Worm (Caenorhabditis elegans) whole organism, young adult: ENCODE measurements around the gene F11E6.11.

Source experiments
- B0019.2 ChIP-seq: fragments of 200-800 bp; sonication (Bioruptor generic); conservative IDR thresholded peaks from 2 replicates; pipeline ENCODE4 v1.3.6; 2022; ENCODE audit warnings: missing genetic modification reagents, missing genetic modification characterization, missing compliant biosample characterization
- B0261.1 ChIP-seq: sonication (generic microtip); optimal IDR thresholded peaks from 2 replicates; lab custom pipeline; 2016; ENCODE audit warnings: mild to moderate bottlenecking, missing genetic modification characterization, moderate library complexity, missing compliant biosample characterization
- B0336.3 ChIP-seq: fragments of 200-800 bp; sonication (Bioruptor generic); IDR thresholded peaks from 2 replicates; pipeline ENCODE4 v1.3.6; 2022; ENCODE audit warnings: missing genetic modification characterization, missing compliant biosample characterization
- F22D6.2 ChIP-seq: sonication (generic microtip); optimal IDR thresholded peaks from 2 replicates; lab custom pipeline; 2016; ENCODE audit warnings: mild to moderate bottlenecking, missing genetic modification characterization, missing compliant biosample characterization
- F23B12.7 ChIP-seq: sonication (generic microtip); optimal IDR thresholded peaks from 2 replicates; lab custom pipeline; 2017; ENCODE audit warnings: missing genetic modification characterization, mild to moderate bottlenecking, missing compliant biosample characterization, antibody characterized with exemption, moderate library complexity; ENCODE audit not compliant: insufficient read depth
- F33H1.4 ChIP-seq: fragments of 200-800 bp; sonication (Bioruptor generic); IDR thresholded peaks from 2 replicates; pipeline ENCODE4 v1.3.6; 2022; ENCODE audit warnings: missing genetic modification reagents, missing genetic modification characterization, missing compliant biosample characterization
- F49E8.2 ChIP-seq: sonication (generic microtip); optimal IDR thresholded peaks from 3 replicates; lab custom pipeline; 2017; ENCODE audit warnings: missing genetic modification characterization, mild to moderate bottlenecking, missing compliant biosample characterization, antibody characterized with exemption, moderate library complexity; ENCODE audit not compliant: insufficient read depth
- F52B5.7 ChIP-seq: sonication (generic microtip); optimal IDR thresholded peaks from 2 replicates; lab custom pipeline; 2016; ENCODE audit warnings: mild to moderate bottlenecking, missing genetic modification characterization, missing compliant biosample characterization
- F55B11.4 ChIP-seq: sonication (generic microtip); optimal IDR thresholded peaks from 2 replicates; lab custom pipeline; 2016; ENCODE audit warnings: missing compliant biosample characterization, missing genetic modification characterization, borderline replicate concordance; ENCODE audit not compliant: insufficient read depth
- K12H6.12 ChIP-seq: fragments of 200-800 bp; sonication (Bioruptor generic); optimal IDR thresholded peaks from 2 replicates; lab custom pipeline; 2018; ENCODE audit warnings: mild to moderate bottlenecking, missing genetic modification characterization, missing compliant biosample characterization
- T07F8.4 ChIP-seq: sonication (generic microtip); optimal IDR thresholded peaks from 2 replicates; lab custom pipeline; 2016; ENCODE audit warnings: mild to moderate bottlenecking, missing genetic modification characterization, moderate library complexity, missing compliant biosample characterization
- Y53G8AR.9 ChIP-seq: fragments of 200-800 bp; sonication (Bioruptor generic); conservative IDR thresholded peaks from 2 replicates; pipeline ENCODE4 v1.3.6; 2022; ENCODE audit warnings: missing genetic modification reagents, missing genetic modification characterization, missing compliant biosample characterization
- Y95B8A.8 ChIP-seq: fragments of 200-800 bp; sonication (Bioruptor generic); IDR thresholded peaks from 2 replicates; pipeline ENCODE4 v1.3.6; 2022; ENCODE audit warnings: missing genetic modification reagents, missing genetic modification characterization, missing compliant biosample characterization
- ZK185.1 ChIP-seq: sonication (generic microtip); optimal IDR thresholded peaks from 2 replicates; lab custom pipeline; 2016; ENCODE audit warnings: mild to moderate bottlenecking, missing genetic modification characterization, missing compliant biosample characterization; ENCODE audit not compliant: poor library complexity, severe bottlenecking
- akir-1 ChIP-seq: fragments of 200-800 bp; sonication (Bioruptor generic); optimal IDR thresholded peaks from 2 replicates; lab custom pipeline; 2018; ENCODE audit warnings: mild to moderate bottlenecking, missing genetic modification characterization, moderate library complexity, missing compliant biosample characterization
- attf-6 ChIP-seq: fragments of 200-800 bp; sonication (Bioruptor generic); IDR thresholded peaks from 2 replicates; pipeline ENCODE4 v1.3.6; 2022; ENCODE audit warnings: missing genetic modification reagents, missing genetic modification characterization, missing compliant biosample characterization
- ccch-3 ChIP-seq: fragments of 200-800 bp; sonication (Bioruptor generic); optimal IDR thresholded peaks from 2 replicates; lab custom pipeline; 2018; ENCODE audit warnings: mild to moderate bottlenecking, missing genetic modification characterization, missing compliant biosample characterization
- ceh-91 ChIP-seq: fragments of 200-800 bp; sonication (Bioruptor generic); IDR thresholded peaks from 2 replicates; pipeline ENCODE4 v1.3.6; 2022; ENCODE audit warnings: missing genetic modification reagents, missing genetic modification characterization, missing compliant biosample characterization
- die-1 ChIP-seq: sonication (generic microtip); optimal IDR thresholded peaks from 2 replicates; lab custom pipeline; 2016; ENCODE audit warnings: missing genotype, mild to moderate bottlenecking, missing genetic modification characterization, missing compliant biosample characterization
- dox-1 ChIP-seq: fragments of 200-800 bp; sonication (Bioruptor generic); IDR thresholded peaks from 2 replicates; pipeline ENCODE4 v1.3.6; 2022; ENCODE audit warnings: missing genetic modification reagents, missing genetic modification characterization, missing compliant biosample characterization
- dpl-1 ChIP-seq: fragments of 150-350 bp; optimal IDR thresholded peaks from 2 replicates; lab custom pipeline; 2014; ENCODE audit warnings: missing biosample characterization, missing genetic modification reagents, missing genetic modification characterization
- efl-1 ChIP-seq: fragments of 150-350 bp; optimal IDR thresholded peaks from 2 replicates; lab custom pipeline; 2014; ENCODE audit warnings: missing biosample characterization, missing genetic modification reagents, missing genetic modification characterization
- egl-18 ChIP-seq: fragments of 200-800 bp; sonication (Bioruptor generic); IDR thresholded peaks from 2 replicates; pipeline ENCODE4 v1.3.6; 2022; ENCODE audit warnings: missing genetic modification reagents, missing genetic modification characterization, missing compliant biosample characterization
- egrh-3 ChIP-seq: fragments of 200-800 bp; sonication (Bioruptor generic); IDR thresholded peaks from 2 replicates; pipeline ENCODE4 v1.3.6; 2022; ENCODE audit warnings: missing genetic modification reagents, missing genetic modification characterization, missing compliant biosample characterization
- gei-17 ChIP-seq: fragments of 200-800 bp; sonication (Bioruptor generic); optimal IDR thresholded peaks from 2 replicates; lab custom pipeline; 2018; ENCODE audit warnings: mild to moderate bottlenecking, missing genetic modification characterization, missing compliant biosample characterization
- hmg-1.2 ChIP-seq: fragments of 200-800 bp; sonication (Bioruptor generic); IDR thresholded peaks from 2 replicates; pipeline ENCODE4 v1.3.6; 2022; ENCODE audit warnings: missing genetic modification reagents, missing genetic modification characterization, missing compliant biosample characterization
- hmg-20 ChIP-seq: fragments of 200-800 bp; sonication (Bioruptor generic); IDR thresholded peaks from 2 replicates; pipeline ENCODE4 v1.3.6; 2022; ENCODE audit warnings: missing genetic modification reagents, missing genetic modification characterization, missing compliant biosample characterization
- hrde-1 ChIP-seq: sonication (generic microtip); optimal IDR thresholded peaks from 2 replicates; lab custom pipeline; 2016; ENCODE audit warnings: missing genetic modification characterization, mild to moderate bottlenecking, missing compliant biosample characterization, moderate library complexity, missing genotype, missing genetic modification reagents, borderline replicate concordance
- lag-1 ChIP-seq: fragments of 200-800 bp; sonication (Bioruptor generic); IDR thresholded peaks from 2 replicates; pipeline ENCODE4 v1.3.6; 2022; ENCODE audit warnings: missing genetic modification reagents, missing genetic modification characterization, missing compliant biosample characterization
- let-607 ChIP-seq, 2 experiments: fragments of 200-800 bp in 1 of 2; sonication (Bioruptor generic) in 1 of 2; sonication (generic microtip) in 1 of 2; optimal IDR thresholded peaks; 2 replicates each; lab custom pipeline; 2016 to 2018; ENCODE audit warnings: mild to moderate bottlenecking in 2 of 2, missing compliant biosample characterization in 2 of 2, missing genetic modification characterization in 2 of 2, moderate library complexity in 2 of 2, missing genotype in 1 of 2
- lin-35 ChIP-seq, 3 experiments: fragments of 150-350 bp in 2 of 3; sonication (generic microtip) in 1 of 3; optimal IDR thresholded peaks; 2 replicates each; lab custom pipeline; 2014 to 2018; ENCODE audit warnings: missing biosample characterization in 3 of 3, missing genetic modification characterization in 3 of 3, missing genetic modification reagents in 3 of 3
- lsl-1 ChIP-seq: fragments of 200-800 bp; sonication (Bioruptor generic); optimal IDR thresholded peaks from 2 replicates; lab custom pipeline; 2018; ENCODE audit warnings: mild to moderate bottlenecking, missing genetic modification characterization, moderate library complexity, missing compliant biosample characterization
- lsy-27 ChIP-seq: sonication (generic microtip); optimal IDR thresholded peaks from 2 replicates; lab custom pipeline; 2017; ENCODE audit warnings: missing genetic modification characterization, mild to moderate bottlenecking, missing compliant biosample characterization, antibody characterized with exemption, missing genotype, borderline replicate concordance; ENCODE audit not compliant: insufficient read depth
- madf-10 ChIP-seq: sonication (generic microtip); optimal IDR thresholded peaks from 2 replicates; lab custom pipeline; 2016; ENCODE audit warnings: mild to moderate bottlenecking, missing genetic modification characterization, missing compliant biosample characterization
- nhr-90 ChIP-seq: sonication (generic microtip); optimal IDR thresholded peaks from 2 replicates; lab custom pipeline; 2016; ENCODE audit warnings: missing genotype, mild to moderate bottlenecking, missing genetic modification characterization, missing compliant biosample characterization
- rcor-1 ChIP-seq: fragments of 200-800 bp; sonication (Bioruptor generic); IDR thresholded peaks from 2 replicates; pipeline ENCODE4 v1.3.6; 2022; ENCODE audit warnings: missing genetic modification reagents, missing genetic modification characterization, missing compliant biosample characterization
- rec-8 ChIP-seq, 2 experiments: sonication (generic microtip); optimal IDR thresholded peaks; 2 replicates each; lab custom pipeline; 2016; ENCODE audit warnings: mild to moderate bottlenecking in 2 of 2, missing genetic modification characterization in 2 of 2, missing genetic modification reagents in 2 of 2, missing genotype in 2 of 2, missing biosample characterization in 1 of 2, missing compliant biosample characterization in 1 of 2, moderate library complexity in 1 of 2
- snpc-1.1 ChIP-seq: sonication (generic microtip); optimal IDR thresholded peaks from 2 replicates; lab custom pipeline; 2017; ENCODE audit warnings: missing genetic modification characterization, mild to moderate bottlenecking, missing compliant biosample characterization, antibody characterized with exemption, moderate library complexity, missing genotype, missing genetic modification reagents; ENCODE audit not compliant: insufficient read depth
- snpc-1.3 ChIP-seq: sonication (generic microtip); optimal IDR thresholded peaks from 2 replicates; lab custom pipeline; 2017; ENCODE audit warnings: missing genetic modification characterization, mild to moderate bottlenecking, missing compliant biosample characterization, antibody characterized with exemption, moderate library complexity, missing genotype, missing genetic modification reagents; ENCODE audit not compliant: insufficient read depth
- snpc-3.4 ChIP-seq: sonication (generic microtip); optimal IDR thresholded peaks from 2 replicates; lab custom pipeline; 2017; ENCODE audit warnings: missing genetic modification characterization, mild to moderate bottlenecking, missing compliant biosample characterization, antibody characterized with exemption, moderate library complexity, missing genotype, missing genetic modification reagents
- snpc-4 ChIP-seq, 5 experiments: fragments of 150-350 bp in 1 of 5; sonication (generic microtip) in 4 of 5; optimal IDR thresholded peaks; 2 replicates each; lab custom pipeline; 2014 to 2018; ENCODE audit warnings: missing genetic modification characterization in 5 of 5, missing biosample characterization in 3 of 5, antibody characterized with exemption in 2 of 5, mild to moderate bottlenecking in 2 of 5, missing compliant biosample characterization in 2 of 5, missing genotype in 2 of 5, moderate library complexity in 2 of 5, missing genetic modification reagents in 1 of 5
- tbp1 ChIP-seq: fragments of 200-800 bp; sonication (Bioruptor generic); optimal IDR thresholded peaks from 2 replicates; lab custom pipeline; 2018; ENCODE audit warnings: mild to moderate bottlenecking, missing genetic modification characterization, missing compliant biosample characterization
- tlf-1 ChIP-seq: fragments of 200-800 bp; sonication (Bioruptor generic); optimal IDR thresholded peaks from 2 replicates; lab custom pipeline; 2018; ENCODE audit warnings: mild to moderate bottlenecking, missing genetic modification characterization, missing compliant biosample characterization
- unc-62 ChIP-seq: fragments of 150-350 bp; optimal IDR thresholded peaks from 2 replicates; lab custom pipeline; 2014; ENCODE audit warnings: missing biosample characterization, missing genetic modification reagents, missing genetic modification characterization
- xnd-1 ChIP-seq: sonication (generic microtip); optimal IDR thresholded peaks from 2 replicates; lab custom pipeline; 2016; ENCODE audit warnings: missing genotype, missing genetic modification reagents, missing genetic modification characterization, missing compliant biosample characterization

The F11E6.11 gene

ce11 chrIV:17461222-17461707 is 18.6 kb downstream of the F11E6.11 start, which contains the start of gene rif-1.1 (continued):
- TF ChIP-seq dox-1 (GFP tag; lab: Robert Waterston, UW) (peak; percentile 84), lin-35 (GFP tag; optimal IDR thresholded peaks at IDR 0.05; lab: Kevin White, UChicago) (peak in 1 of 3 experiments; percentile 43), ccch-3 (GFP tag; lab: Kevin White, UChicago) (no peak), B0336.3 (GFP tag; lab: Robert Waterston, UW) (0 out of 2 replicates have a peak, but pooled peaks have one; percentile 25), snpc-1.1 (tag; lab: Kevin White, UChicago) (no peak), snpc-3.4 (tag; lab: Kevin White, UChicago) (peak; percentile 67), unc-62 (GFP tag; lab: Kevin White, UChicago) (no peak), rec-8 (tag; optimal IDR thresholded peaks at IDR 0.05; lab: Kevin White, UChicago) (no peak), B0261.1 (tag; lab: Kevin White, UChicago) (no peak), snpc-1.3 (peak; percentile 7), Y95B8A.8 (peak; percentile 53; the same call in 1 of the 2 replicates), lsl-1 (peak; percentile 83), egrh-3 (no peak), die-1 (tag; lab: Kevin White, UChicago) (no peak), let-607 (tag; optimal IDR thresholded peaks at IDR 0.05; lab: Kevin White, UChicago) (no peak), F33H1.4 (GFP tag; lab: Robert Waterston, UW) (peak; percentile 63), T07F8.4 (tag; lab: Kevin White, UChicago) (no peak), F22D6.2 (tag; lab: Kevin White, UChicago) (no peak), B0019.2 (peak; percentile 64), madf-10 (no peak), dpl-1 (GFP tag; lab: Kevin White, UChicago) (peak; percentile 93), lsy-27 (tag; lab: Kevin White, UChicago) (no peak), tbp1 (GFP tag; lab: Kevin White, UChicago) (peak; percentile 59), K12H6.12 (tag; lab: Kevin White, UChicago) (no peak), rcor-1 (peak; percentile 48; the same call in 1 of the 2 replicates), xnd-1 (tag; lab: Kevin White, UChicago) (peak; percentile 65), attf-6 (GFP tag; lab: Robert Waterston, UW) (peak; percentile 87), ceh-91 (peak; percentile 84), tlf-1 (GFP tag; lab: Kevin White, UChicago) (no peak), gei-17 (GFP tag; lab: Kevin White, UChicago) (no peak), hmg-20 (no peak), F55B11.4 (tag; lab: Kevin White, UChicago) (no peak), egl-18 (GFP tag; lab: Robert Waterston, UW) (no peak), hmg-1.2 (GFP tag; lab: Robert Waterston, UW) (peak; percentile 45; the same call in 1 of the 2 replicates), lag-1 (GFP tag; lab: Robert Waterston, UW) (no peak), snpc-4 (GFP tag; optimal IDR thresholded peaks at IDR 0.05; lab: Kevin White, UChicago) (peak; percentile 67), snpc-4 (tag; optimal IDR thresholded peaks at IDR 0.05; lab: Kevin White, UChicago) (peak in 3 of 4 experiments; percentile 54 to 89 (median 82)), F52B5.7 (tag; lab: Kevin White, UChicago) (no peak), akir-1 (GFP tag; lab: Kevin White, UChicago) (no peak), F23B12.7 (tag; lab: Kevin White, UChicago) (no peak), nhr-90 (tag; lab: Kevin White, UChicago) (no peak), Y53G8AR.9 (GFP tag; lab: Robert Waterston, UW) (0 out of 2 replicates have a peak, but pooled peaks have one; percentile 61), hrde-1 (tag; lab: Kevin White, UChicago) (no peak), ZK185.1 (tag; lab: Kevin White, UChicago) (peak; percentile 8), efl-1 (peak; percentile 96), F49E8.2 (tag; lab: Kevin White, UChicago) (peak; percentile 64)
